Fruit fly (Drosophila melanogaster) whole organism, prepupa: Measurements from ENCODE around the gene CG17097.

Source experiments
- Blimp-1 ChIP-seq: fragments of 200-800 bp; sonication (Bioruptor generic); optimal IDR thresholded peaks from 3 replicates; lab custom pipeline; 2017; ENCODE audit warnings: missing biosample characterization, missing genetic modification characterization, mild to moderate bottlenecking, moderate library complexity, missing genetic modification reagents
- CG10631 ChIP-seq: fragments of 200-800 bp; sonication (Bioruptor generic); optimal IDR thresholded peaks from 2 replicates; lab custom pipeline; 2016; ENCODE audit warnings: missing biosample characterization, missing genetic modification characterization
- CG10669 ChIP-seq: fragments of 200-800 bp; sonication (Bioruptor generic); optimal IDR thresholded peaks from 3 replicates; lab custom pipeline; 2018; ENCODE audit warnings: missing biosample characterization, mild to moderate bottlenecking, missing genetic modification characterization, moderate library complexity
- CG11762 ChIP-seq: fragments of 200-800 bp; sonication (Bioruptor generic); optimal IDR thresholded peaks from 3 replicates; lab custom pipeline; 2016; ENCODE audit warnings: missing biosample characterization, missing genetic modification characterization; ENCODE audit not compliant: insufficient read depth
- CG11902 ChIP-seq: fragments of 200-800 bp; sonication (Bioruptor generic); optimal IDR thresholded peaks from 3 replicates; lab custom pipeline; 2016; ENCODE audit warnings: missing biosample characterization, missing genetic modification characterization
- CG1621 ChIP-seq: fragments of 200-800 bp; sonication (Bioruptor generic); optimal IDR thresholded peaks from 3 replicates; lab custom pipeline; 2018; ENCODE audit warnings: missing biosample characterization, mild to moderate bottlenecking, missing genetic modification characterization
- CG16779 ChIP-seq: fragments of 200-800 bp; sonication (Bioruptor generic); optimal IDR thresholded peaks from 3 replicates; lab custom pipeline; 2017; ENCODE audit warnings: missing biosample characterization, mild to moderate bottlenecking, missing genetic modification characterization
- CG32006 ChIP-seq: fragments of 200-800 bp; sonication (Bioruptor generic); optimal IDR thresholded peaks from 3 replicates; lab custom pipeline; 2017; ENCODE audit warnings: missing biosample characterization, mild to moderate bottlenecking, missing genetic modification characterization
- CG34406 ChIP-seq: fragments of 200-800 bp; sonication (Bioruptor generic); optimal IDR thresholded peaks from 3 replicates; lab custom pipeline; 2016; ENCODE audit warnings: missing biosample characterization, missing genetic modification characterization
- CG3919 ChIP-seq: fragments of 200-800 bp; sonication (Bioruptor generic); optimal IDR thresholded peaks from 3 replicates; lab custom pipeline; 2016; ENCODE audit warnings: missing biosample characterization, missing genetic modification characterization
- CG4318 ChIP-seq: fragments of 200-800 bp; sonication (Bioruptor generic); optimal IDR thresholded peaks from 3 replicates; lab custom pipeline; 2017; ENCODE audit warnings: missing biosample characterization, mild to moderate bottlenecking, missing genetic modification characterization
- CG6163 ChIP-seq: fragments of 200-800 bp; sonication (Bioruptor generic); IDR thresholded peaks from 3 replicates; pipeline ENCODE4 v1.3.6; 2022; ENCODE audit warnings: missing biosample characterization, missing genetic modification characterization
- CG6276 ChIP-seq: fragments of 200-800 bp; sonication (Bioruptor generic); optimal IDR thresholded peaks from 2 replicates; lab custom pipeline; 2017; ENCODE audit warnings: missing biosample characterization, mild to moderate bottlenecking, missing genetic modification characterization
- CG6808 ChIP-seq: fragments of 200-800 bp; sonication (Bioruptor generic); optimal IDR thresholded peaks from 3 replicates; lab custom pipeline; 2017; ENCODE audit warnings: missing biosample characterization, missing genetic modification characterization, mild to moderate bottlenecking, moderate library complexity, missing genetic modification reagents
- CG6854 ChIP-seq: fragments of 200-800 bp; sonication (Bioruptor generic); optimal IDR thresholded peaks from 2 replicates; lab custom pipeline; 2017; ENCODE audit warnings: missing biosample characterization, mild to moderate bottlenecking, missing genetic modification characterization
- CG8632 ChIP-seq: fragments of 200-800 bp; sonication (Bioruptor generic); optimal IDR thresholded peaks from 3 replicates; lab custom pipeline; 2016; ENCODE audit warnings: missing biosample characterization, missing genetic modification characterization
- CG9139 ChIP-seq: fragments of 200-800 bp; sonication (Bioruptor generic); optimal IDR thresholded peaks from 3 replicates; lab custom pipeline; 2017; ENCODE audit warnings: missing biosample characterization, mild to moderate bottlenecking, missing genetic modification characterization
- Eip75B ChIP-seq: fragments of 200-800 bp; sonication (Bioruptor generic); optimal IDR thresholded peaks from 3 replicates; lab custom pipeline; 2016; ENCODE audit warnings: missing biosample characterization, missing genetic modification characterization
- Eip78C ChIP-seq: fragments of 200-800 bp; sonication (Bioruptor generic); peaks from one replicate; lab custom pipeline; 2016; ENCODE audit warnings: missing biosample characterization, missing genetic modification characterization
- Ets96B ChIP-seq: fragments of 200-800 bp; optimal IDR thresholded peaks from 2 replicates; lab custom pipeline; 2019; ENCODE audit warnings: missing biosample characterization, mild to moderate bottlenecking, missing genetic modification characterization, moderate library complexity
- Gug ChIP-seq: fragments of 200-800 bp; sonication (Bioruptor generic); IDR thresholded peaks from 2 replicates; pipeline ENCODE4 v1.3.6; 2022; ENCODE audit warnings: missing biosample characterization, missing genetic modification characterization
- Hr38 ChIP-seq: sonication (Bioruptor generic); optimal IDR thresholded peaks from 2 replicates; lab custom pipeline; 2016; ENCODE audit warnings: missing biosample characterization, missing genetic modification characterization
- Hr4 ChIP-seq: fragments of 200-800 bp; sonication (Bioruptor generic); optimal IDR thresholded peaks from 3 replicates; lab custom pipeline; 2016; ENCODE audit warnings: missing biosample characterization, missing genetic modification characterization
- Met ChIP-seq: fragments of 200-800 bp; sonication (Bioruptor generic); optimal IDR thresholded peaks from 3 replicates; lab custom pipeline; 2016; ENCODE audit warnings: missing biosample characterization, missing genetic modification characterization
- OdsH ChIP-seq: fragments of 200-800 bp; sonication (Bioruptor generic); optimal IDR thresholded peaks from 3 replicates; lab custom pipeline; 2016; ENCODE audit warnings: missing biosample characterization, missing genetic modification characterization
- Smox ChIP-seq: fragments of 200-800 bp; sonication (Bioruptor generic); optimal IDR thresholded peaks from 3 replicates; lab custom pipeline; 2016; ENCODE audit warnings: missing biosample characterization, missing genetic modification characterization
- Sox102F ChIP-seq: fragments of 200-800 bp; sonication (Bioruptor generic); optimal IDR thresholded peaks from 2 replicates; lab custom pipeline; 2016; ENCODE audit warnings: missing biosample characterization, mild to moderate bottlenecking, missing genetic modification characterization
- Sox14 ChIP-seq: fragments of 200-800 bp; sonication (Bioruptor generic); optimal IDR thresholded peaks from 3 replicates; lab custom pipeline; 2016; ENCODE audit warnings: missing biosample characterization, missing genetic modification characterization
- achi ChIP-seq: fragments of 200-800 bp; sonication (Bioruptor generic); optimal IDR thresholded peaks from 3 replicates; lab custom pipeline; 2016; ENCODE audit warnings: missing biosample characterization, missing genetic modification characterization
- dac ChIP-seq: fragments of 200-800 bp; sonication (Bioruptor generic); optimal IDR thresholded peaks from 2 replicates; lab custom pipeline; 2017; ENCODE audit warnings: missing biosample characterization, mild to moderate bottlenecking, missing genetic modification characterization
- esn ChIP-seq: fragments of 200-800 bp; sonication (Bioruptor generic); optimal IDR thresholded peaks from 2 replicates; lab custom pipeline; 2016; ENCODE audit warnings: missing biosample characterization, mild to moderate bottlenecking, missing genetic modification characterization, moderate library complexity
- fd85E ChIP-seq: fragments of 200-800 bp; sonication (Bioruptor generic); optimal IDR thresholded peaks from 3 replicates; lab custom pipeline; 2016; ENCODE audit warnings: missing biosample characterization, missing genetic modification characterization
- fkh ChIP-seq: fragments of 200-800 bp; sonication (Bioruptor generic); optimal IDR thresholded peaks from 3 replicates; lab custom pipeline; 2017; ENCODE audit warnings: missing biosample characterization, mild to moderate bottlenecking, missing genetic modification characterization, moderate library complexity
- net ChIP-seq: fragments of 200-800 bp; sonication (Bioruptor generic); optimal IDR thresholded peaks from 3 replicates; lab custom pipeline; 2016; ENCODE audit warnings: missing biosample characterization, missing genetic modification characterization
- pdm3 ChIP-seq: fragments of 200-800 bp; sonication (Bioruptor generic); optimal IDR thresholded peaks from 3 replicates; lab custom pipeline; 2016; ENCODE audit warnings: missing biosample characterization, missing genetic modification characterization
- salr ChIP-seq, 2 experiments: fragments of 200-800 bp; sonication (Bioruptor generic); optimal IDR thresholded peaks; 3 replicates each; lab custom pipeline; 2016 to 2018; ENCODE audit warnings: missing biosample characterization in 2 of 2, missing genetic modification characterization in 2 of 2, mild to moderate bottlenecking in 1 of 2
- spab ChIP-seq: fragments of 200-800 bp; sonication (Bioruptor generic); optimal IDR thresholded peaks from 2 replicates; lab custom pipeline; 2017; ENCODE audit warnings: missing biosample characterization, mild to moderate bottlenecking, missing genetic modification characterization, missing genetic modification reagents
- ss ChIP-seq, 2 experiments: fragments of 200-800 bp; sonication (Bioruptor generic); optimal IDR thresholded peaks; 2 replicates in 1 of 2; 3 replicates in 1 of 2; lab custom pipeline; 2017 to 2018; ENCODE audit warnings: mild to moderate bottlenecking in 2 of 2, missing biosample characterization in 2 of 2, missing genetic modification characterization in 2 of 2, moderate library complexity in 1 of 2
- svp ChIP-seq: fragments of 200-800 bp; sonication (Bioruptor generic); peaks from one replicate; lab custom pipeline; 2016; ENCODE audit warnings: missing biosample characterization, missing genetic modification characterization
- topi ChIP-seq: fragments of 200-800 bp; sonication (Bioruptor generic); optimal IDR thresholded peaks from 3 replicates; lab custom pipeline; 2016; ENCODE audit warnings: missing biosample characterization, missing genetic modification characterization

CG17097 gene

dm6 chr2L:10646115-10646514 lies at the start of gene CG17097:
CG17097 (plus strand) TSS chr2L:10646415.
- TF ChIP-seq fd85E (GFP tag; lab: Kevin White, UChicago): no peak
- TF ChIP-seq CG6854 (GFP tag; lab: Kevin White, UChicago): no peak

DNA sequence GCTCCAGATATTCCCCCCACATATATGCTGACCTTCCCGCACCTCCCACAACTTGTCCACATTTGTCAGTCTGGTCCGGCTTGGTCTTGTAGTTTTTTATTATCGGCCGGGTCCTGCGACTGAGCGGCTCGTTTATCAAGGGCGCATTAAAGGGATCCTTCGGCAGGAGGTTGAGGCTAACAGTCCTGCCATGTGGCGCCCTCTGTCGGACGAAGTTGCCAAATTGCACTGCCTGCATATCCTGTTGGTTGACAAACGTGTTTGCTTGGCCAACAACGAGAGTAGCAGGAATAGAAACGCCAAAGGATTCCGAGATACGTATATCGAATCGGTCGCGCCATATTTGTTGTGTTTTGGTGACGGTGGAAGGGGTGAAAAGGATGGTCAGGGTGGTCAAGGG lies 42.6 kb upstream of the CG17097 start:
- TF ChIP-seq CG1621 (tag; lab: Kevin White, UChicago) (no peak), Met (GFP tag; lab: Kevin White, UChicago) (no peak), CG3919 (no peak), CG32006 (GFP tag; lab: Kevin White, UChicago) (no peak), topi (GFP tag; lab: Kevin White, UChicago) (no peak), Ets96B (no peak), OdsH (no peak), CG4318 (GFP tag; lab: Kevin White, UChicago) (no peak), CG10669 (GFP tag; lab: Kevin White, UChicago) (no peak), CG8632 (GFP tag; lab: Kevin White, UChicago) (no peak), dac (GFP tag; lab: Kevin White, UChicago) (no peak), CG11902 (no peak), Eip75B (GFP tag; lab: Kevin White, UChicago) (no peak), Hr38 (GFP tag; lab: Kevin White, UChicago) (no peak), CG6163 (GFP tag; lab: Robert Waterston, UW) (no peak), CG6854 (GFP tag; lab: Kevin White, UChicago) (no peak)
- TF ChIP-seq, all 60 proteins: peak for 0

dm6 chr2L:10607697-10608096 lies 38.5 kb upstream of the CG17097 start:
- TF ChIP-seq CG6276 (no peak), CG9139 (no peak), CG32006 (GFP tag; lab: Kevin White, UChicago) (no peak), CG11762 (no peak), Hr4 (GFP tag; lab: Kevin White, UChicago) (no peak), salr (GFP tag; optimal IDR thresholded peaks at IDR 0.05; lab: Kevin White, UChicago) (no peak), Gug (GFP tag; lab: Robert Waterston, UW) (no peak), CG11902 (no peak), CG10631 (GFP tag; lab: Kevin White, UChicago) (no peak), CG16779 (tag; lab: Kevin White, UChicago) (no peak), Met (GFP tag; lab: Kevin White, UChicago) (no peak), CG6854 (GFP tag; lab: Kevin White, UChicago) (no peak), CG34406 (GFP tag; lab: Kevin White, UChicago) (no peak), fkh (no peak), esn (GFP tag; lab: Kevin White, UChicago) (no peak), pdm3 (GFP tag; lab: Kevin White, UChicago) (no peak), net (GFP tag; lab: Kevin White, UChicago) (no peak)

DNA sequence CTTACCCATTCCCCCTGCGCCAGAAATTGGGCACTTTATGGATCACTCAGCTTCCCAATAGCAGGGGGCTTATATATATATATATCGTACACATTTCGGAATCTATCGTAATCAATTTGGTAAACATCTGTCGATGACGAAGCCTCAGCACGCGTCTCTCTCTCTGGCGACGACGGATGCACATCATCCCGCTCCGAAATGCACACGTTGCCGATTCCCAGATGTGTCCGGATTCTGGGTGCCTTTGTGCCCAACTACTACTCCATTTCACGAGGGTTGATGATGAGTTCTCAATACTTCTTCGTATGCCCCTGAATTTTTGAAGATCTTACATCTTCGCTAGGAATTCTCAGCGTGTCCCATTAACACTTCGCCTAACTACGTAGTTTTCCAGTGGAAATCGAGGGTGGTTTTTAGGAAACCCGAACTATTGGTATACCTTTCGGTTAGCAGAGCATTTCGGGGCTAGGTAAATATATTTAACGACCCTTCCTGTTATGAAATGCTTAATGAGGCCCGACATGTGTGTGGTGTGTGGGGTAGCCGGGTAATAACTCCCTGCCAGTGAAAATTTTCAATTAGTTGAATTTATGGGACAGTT lies 37.5 kb upstream of the CG17097 start:
- TF ChIP-seq svp (GFP tag; lab: Kevin White, UChicago) (no peak), achi (GFP tag; lab: Kevin White, UChicago) (no peak)

- TF ChIP-seq fd85E (GFP tag; lab: Kevin White, UChicago) (no peak), Sox102F (GFP tag; lab: Kevin White, UChicago) (peak; percentile 37), topi (GFP tag; lab: Kevin White, UChicago) (no peak), ss (GFP tag; optimal IDR thresholded peaks at IDR 0.05; lab: Kevin White, UChicago) (peak in 1 of 2 experiments; percentile 2), CG11902 (no peak), Sox14 (GFP tag; lab: Kevin White, UChicago) (no peak), CG6808 (GFP tag; lab: Kevin White, UChicago) (peak; percentile 16), Hr4 (GFP tag; lab: Kevin White, UChicago) (no peak), net (GFP tag; lab: Kevin White, UChicago) (no peak), CG6854 (GFP tag; lab: Kevin White, UChicago) (peak; percentile 19), achi (GFP tag; lab: Kevin White, UChicago) (no peak), Blimp-1 (GFP tag; lab: Kevin White, UChicago) (peak; percentile 19), CG10631 (GFP tag; lab: Kevin White, UChicago) (no peak), CG8632 (GFP tag; lab: Kevin White, UChicago) (no peak), Met (GFP tag; lab: Kevin White, UChicago) (no peak), svp (GFP tag; lab: Kevin White, UChicago) (peak; percentile 58), spab (GFP tag; lab: Kevin White, UChicago) (no peak), Eip78C (GFP tag; lab: Kevin White, UChicago) (peak; percentile 17), salr (GFP tag; optimal IDR thresholded peaks at IDR 0.05; lab: Kevin White, UChicago) (no peak), Smox (GFP tag; lab: Kevin White, UChicago) (no peak)
These were observed 33.1 kb upstream of the CG17097 start for dm6 chr2L:10613104-10613503.
